Worm (Caenorhabditis elegans) whole organism, mixed stage, embryonic: ENCODE results near the gene ogt-1.
A peak's percentile ranks its signal among the peaks of the same experiment; 100 is the strongest.

Source experiments
- bed-3 ChIP-seq: fragments of 200-800 bp; sonication (Bioruptor generic); optimal IDR thresholded peaks from 3 replicates; lab custom pipeline; 2018; ENCODE audit warnings: mild to moderate bottlenecking, missing genetic modification characterization, moderate library complexity, missing compliant biosample characterization
- blmp-1 ChIP-seq: fragments of 150-350 bp; optimal IDR thresholded peaks from 2 replicates; lab custom pipeline; 2014; ENCODE audit warnings: missing biosample characterization, missing genetic modification characterization
- elt-1 ChIP-seq: sonication (generic microtip); optimal IDR thresholded peaks from 2 replicates; lab custom pipeline; 2017; ENCODE audit warnings: missing genetic modification characterization, mild to moderate bottlenecking, missing compliant biosample characterization, antibody characterized with exemption, moderate library complexity, borderline replicate concordance; ENCODE audit not compliant: insufficient read depth
- lin-13 ChIP-seq: fragments of 150-350 bp; optimal IDR thresholded peaks from 2 replicates; lab custom pipeline; 2014; ENCODE audit warnings: missing biosample characterization, missing genetic modification characterization
- lin-32 ChIP-seq: fragments of 200-800 bp; sonication (Bioruptor generic); optimal IDR thresholded peaks from 2 replicates; lab custom pipeline; 2018; ENCODE audit warnings: mild to moderate bottlenecking, missing genetic modification characterization, missing compliant biosample characterization
- lsy-2 ChIP-seq: fragments of 150-350 bp; optimal IDR thresholded peaks from 2 replicates; lab custom pipeline; 2014; ENCODE audit warnings: missing biosample characterization, missing genetic modification characterization
- nhr-12 ChIP-seq: fragments of 150-350 bp; optimal IDR thresholded peaks from 2 replicates; lab custom pipeline; 2014; ENCODE audit warnings: missing biosample characterization, missing genetic modification characterization
- nhr-2 ChIP-seq: fragments of 150-350 bp; optimal IDR thresholded peaks from 2 replicates; lab custom pipeline; 2014; ENCODE audit warnings: missing biosample characterization, missing genetic modification characterization
- nhr-237 ChIP-seq: fragments of 150-350 bp; optimal IDR thresholded peaks from 2 replicates; lab custom pipeline; 2014; ENCODE audit warnings: missing biosample characterization, missing genetic modification characterization
- nhr-28 ChIP-seq: fragments of 150-350 bp; optimal IDR thresholded peaks from 2 replicates; lab custom pipeline; 2014; ENCODE audit warnings: missing biosample characterization, missing genetic modification characterization
- snpc-4 ChIP-seq: fragments of 150-350 bp; optimal IDR thresholded peaks from 2 replicates; lab custom pipeline; 2014; ENCODE audit warnings: missing biosample characterization, missing genetic modification characterization
- unc-39 ChIP-seq: fragments of 150-350 bp; optimal IDR thresholded peaks from 2 replicates; lab custom pipeline; 2014; ENCODE audit warnings: missing biosample characterization, missing genetic modification characterization
- unc-62 ChIP-seq: fragments of 150-350 bp; optimal IDR thresholded peaks from 2 replicates; lab custom pipeline; 2014; ENCODE audit warnings: missing biosample characterization, missing genetic modification reagents, missing genetic modification characterization

DNA sequence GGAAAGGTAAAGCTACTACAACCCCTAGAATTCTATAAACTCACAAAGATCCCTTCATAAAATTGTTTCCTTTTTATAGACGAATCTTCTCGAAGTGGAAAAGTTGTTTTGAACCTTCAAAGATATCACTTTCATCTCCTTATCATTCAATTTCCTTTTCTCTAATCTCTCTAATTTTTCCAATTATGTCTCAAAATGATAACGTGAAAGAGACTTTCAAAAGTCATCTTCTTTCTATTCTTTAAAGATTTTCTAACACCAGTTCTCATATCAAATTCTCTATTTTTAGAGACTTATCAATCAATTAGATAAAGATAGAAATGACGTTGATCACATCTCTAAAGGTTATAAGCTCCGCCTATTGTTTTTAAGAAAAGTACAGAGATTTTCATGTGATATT is 45.9 kb upstream of the ogt-1 start:
- no peak for TF ChIP-seq nhr-237 (tag; lab: Kevin White, UChicago)
- TF ChIP-seq bed-3 (GFP tag; lab: Kevin White, UChicago): no peak
- no peak for TF ChIP-seq lsy-2 (tag; lab: Kevin White, UChicago)
- no peak for TF ChIP-seq elt-1
- TF ChIP-seq lin-32 (GFP tag; lab: Kevin White, UChicago): no peak
- no peak for TF ChIP-seq unc-62 (GFP tag; lab: Kevin White, UChicago)
- TF ChIP-seq nhr-2 (tag; lab: Kevin White, UChicago): no peak
- no peak for TF ChIP-seq snpc-4
- no peak for TF ChIP-seq unc-39 (tag; lab: Kevin White, UChicago)
- TF ChIP-seq lin-13 (tag; lab: Kevin White, UChicago): no peak
- peak; percentile 17 for TF ChIP-seq blmp-1 (tag; lab: Kevin White, UChicago)
- no peak for TF ChIP-seq nhr-28 (tag; lab: Kevin White, UChicago)
- no peak for TF ChIP-seq nhr-12 (tag; lab: Kevin White, UChicago)
